Fruit fly (Drosophila melanogaster): ENCODE measurements around the gene CG11357.

Gene CG11357

DNA sequence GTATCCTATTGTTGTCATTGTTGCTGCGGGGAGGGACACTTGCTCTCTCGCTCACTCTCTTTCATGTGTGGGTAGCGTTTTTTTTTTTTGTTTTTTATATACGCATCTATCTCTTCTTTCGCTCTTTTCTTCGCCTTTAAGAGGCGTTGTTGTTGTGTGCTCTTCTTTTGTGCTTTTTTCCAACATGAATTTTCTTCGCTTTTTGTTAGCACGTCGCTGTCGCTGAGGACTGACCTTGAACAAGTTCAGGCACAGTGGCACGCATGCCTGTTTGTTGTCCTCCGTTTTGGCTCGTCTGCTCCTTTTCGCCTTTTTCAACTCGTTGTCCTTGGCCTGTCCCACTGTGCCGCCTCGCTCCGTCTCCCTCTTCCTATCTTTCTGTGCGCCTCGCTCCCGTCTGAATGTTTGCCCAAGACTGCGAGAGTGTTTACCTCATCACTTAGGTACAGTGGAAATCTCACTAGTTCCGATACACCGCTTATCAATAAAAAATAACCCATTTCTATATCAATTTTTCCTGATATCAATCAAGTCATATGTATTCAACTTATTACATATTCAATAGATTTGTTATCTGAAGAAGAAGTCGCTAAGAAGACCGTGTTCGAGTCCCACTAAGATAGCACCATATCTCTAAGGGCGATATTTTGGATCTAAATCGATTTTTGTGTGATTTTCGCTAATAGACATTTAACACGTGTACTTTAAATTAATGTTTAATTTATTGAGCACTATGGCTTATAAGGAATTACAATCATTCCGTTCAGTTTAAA is 1.4 kb downstream of the CG11357 start (continued):
- TF ChIP-seq CG30431 (GFP tag; optimal IDR thresholded peaks at IDR 0.05) (peak; percentile 13), CG1602 (GFP tag; optimal IDR thresholded peaks at IDR 0.05) (peak; percentile 7), ind (GFP tag; optimal IDR thresholded peaks at IDR 0.05) (peak; percentile 40), jumu (GFP tag; optimal IDR thresholded peaks at IDR 0.05) (peak; percentile 32), CG10147 (GFP tag; optimal IDR thresholded peaks at IDR 0.05) (no peak), CG11398 (GFP tag; optimal IDR thresholded peaks at IDR 0.05) (peak; percentile 19), D (optimal IDR thresholded peaks at IDR 0.05) (no peak), D (GFP tag; optimal IDR thresholded peaks at IDR 0.05) (no peak), CG17359 (tag; optimal IDR thresholded peaks at IDR 0.05) (peak; percentile 23), CG2129 (GFP tag; IDR thresholded peaks at IDR 0.05; ENCODE audit: partially characterized antibody) (no peak), zen2 (GFP tag; IDR thresholded peaks at IDR 0.05; ENCODE audit: partially characterized antibody) (no peak), eve (GFP tag; optimal IDR thresholded peaks at IDR 0.05) (peak in 1 of 2 experiments; percentile 65), CG14014 (GFP tag; IDR thresholded peaks at IDR 0.05) (0 out of 2 replicates have a peak, but pooled peaks have one; percentile 38), CG16815 (GFP tag; optimal IDR thresholded peaks at IDR 0.05) (no peak), CG34376 (GFP tag; optimal IDR thresholded peaks at IDR 0.05) (no peak), CG10366 (GFP tag; IDR thresholded peaks at IDR 0.05) (peak; percentile 48), CG4404 (GFP tag; IDR thresholded peaks at IDR 0.05) (0 out of 2 replicates have a peak, but pooled peaks have one; percentile 31), CG13894 (tag; optimal IDR thresholded peaks at IDR 0.05) (peak; percentile 52), Bdp1 (GFP tag; optimal IDR thresholded peaks at IDR 0.05) (peak; percentile 38), Blimp-1 (GFP tag; optimal IDR thresholded peaks at IDR 0.05) (no peak), CG17385 (GFP tag; optimal IDR thresholded peaks at IDR 0.05) (peak; percentile 28), ranshi (GFP tag; IDR thresholded peaks at IDR 0.05) (no peak), Ptx1 (GFP tag; IDR thresholded peaks at IDR 0.05) (peak; percentile 25; the same call in 1 of the 2 replicates), Sox100B (GFP tag; optimal IDR thresholded peaks at IDR 0.05) (peak; percentile 2), Trl (optimal IDR thresholded peaks at IDR 0.05) (peak; percentile 48 to 80), Trl (GFP tag; optimal IDR thresholded peaks at IDR 0.05) (peak; percentile 54), sim (GFP tag; IDR thresholded peaks at IDR 0.05) (0 out of 2 replicates have a peak, but pooled peaks have one; percentile 34), CG11247 (GFP tag; IDR thresholded peaks at IDR 0.05) (0 out of 2 replicates have a peak, but pooled peaks have one; percentile 25), CG18599 (GFP tag; optimal IDR thresholded peaks at IDR 0.05) (peak; percentile 78), Rfx (GFP tag; IDR thresholded peaks at IDR 0.05) (peak; percentile 71), CG8290 (GFP tag; optimal IDR thresholded peaks at IDR 0.05) (no peak), CG8290 (tag; optimal IDR thresholded peaks at IDR 0.05) (peak in 1 of 2 experiments; percentile 69), CG32532 (GFP tag; IDR thresholded peaks at IDR 0.05) (peak; percentile 67), CG12769 (tag; optimal IDR thresholded peaks at IDR 0.05) (peak; percentile 30), fu2 (GFP tag; optimal IDR thresholded peaks at IDR 0.05) (peak; percentile 66), tio (GFP tag; optimal IDR thresholded peaks at IDR 0.05) (no peak), HLH54F (GFP tag; optimal IDR thresholded peaks at IDR 0.05) (peak; percentile 37), Hr39 (optimal IDR thresholded peaks at IDR 0.05) (no peak), CG8388 (GFP tag; optimal IDR thresholded peaks at IDR 0.05) (no peak), klu (GFP tag; IDR thresholded peaks at IDR 0.05) (no peak), fd64A (GFP tag; optimal IDR thresholded peaks at IDR 0.05) (no peak), bsh (GFP tag; optimal IDR thresholded peaks at IDR 0.05) (peak in 1 of 2 experiments; percentile 98), CG34422 (GFP tag; IDR thresholded peaks at IDR 0.05) (peak; percentile 19; the same call in 1 of the 3 replicates), CG6272 (GFP tag; IDR thresholded peaks at IDR 0.05) (no peak), CG4282 (GFP tag; optimal IDR thresholded peaks at IDR 0.05) (peak; percentile 80), CG11456 (GFP tag; IDR thresholded peaks at IDR 0.05) (peak; percentile 64; the same call in 2 of the 3 replicates), CHES-1-like (GFP tag; optimal IDR thresholded peaks at IDR 0.05) (peak; percentile 45), CG12299 (tag; optimal IDR thresholded peaks at IDR 0.05) (no peak), CG7839 (tag; optimal IDR thresholded peaks at IDR 0.05) (peak; percentile 25), D19B (GFP tag; optimal IDR thresholded peaks at IDR 0.05) (peak; percentile 19)

Data from whole organism, embryonic.